Worm (Caenorhabditis elegans): ENCODE data around the gene rpl-2.

Gene rpl-2

ce11 chrV:20480790-20481189 lies 1.3 kb downstream of the rpl-2 start (continued):
- peak; percentile 13; the same call in 1 of the 2 replicates for TF ChIP-seq F39B2.1 (GFP tag; IDR thresholded peaks at IDR 0.05)
- peak; percentile 89; the same call in 1 of the 2 replicates for TF ChIP-seq aptf-3 (GFP tag; IDR thresholded peaks at IDR 0.05)

- TF ChIP-seq repo-1 (tag; optimal IDR thresholded peaks at IDR 0.05) (no peak), lag-1 (GFP tag; IDR thresholded peaks at IDR 0.05) (no peak), Y56A3A.18 (GFP tag; IDR thresholded peaks at IDR 0.05) (no peak), hsf-1 (GFP tag; IDR thresholded peaks at IDR 0.05) (no peak), egrh-3 (GFP tag; IDR thresholded peaks at IDR 0.05) (no peak), F37B4.10 (GFP tag; IDR thresholded peaks at IDR 0.05) (no peak), him-1 (tag; optimal IDR thresholded peaks at IDR 0.05) (no peak), nfyb-1 (GFP tag; IDR thresholded peaks at IDR 0.05) (no peak)
Measured at ce11 chrV:20485285-20485684, 5.8 kb downstream of the rpl-2 start, which contains the start of gene dhcr-7. Gene dhcr-7 (minus strand): TSS chrV:20485385.

ce11 chrV:20486549-20486948 lies 7.1 kb downstream of the rpl-2 start:
- TF ChIP-seq cebp-1 (GFP tag; IDR thresholded peaks at IDR 0.05), result no peak
- TF ChIP-seq cebp-1 (tag; optimal IDR thresholded peaks at IDR 0.05), result no peak
- no peak for TF ChIP-seq hrde-1 (tag; optimal IDR thresholded peaks at IDR 0.05; ENCODE audit: borderline replicate concordance)
- TF ChIP-seq F57A8.1 (GFP tag; optimal IDR thresholded peaks at IDR 0.05), result no peak
- TF ChIP-seq gei-17 (GFP tag; optimal IDR thresholded peaks at IDR 0.05), result no peak
- no peak for TF ChIP-seq attf-5 (GFP tag; optimal IDR thresholded peaks at IDR 0.05)
- no peak for TF ChIP-seq ceh-79 (tag; optimal IDR thresholded peaks at IDR 0.05)
- no peak for TF ChIP-seq chd-7 (tag; optimal IDR thresholded peaks at IDR 0.05)
- no peak for TF ChIP-seq ceh-100 (GFP tag; IDR thresholded peaks at IDR 0.05)
- TF ChIP-seq aptf-2 (GFP tag; conservative IDR thresholded peaks at IDR 0.05), result no peak
- TF ChIP-seq ets-4 (GFP tag; optimal IDR thresholded peaks at IDR 0.05), result no peak
- TF ChIP-seq mes-4 (tag; optimal IDR thresholded peaks at IDR 0.05), result no peak
- TF ChIP-seq egl-18 (GFP tag; IDR thresholded peaks at IDR 0.05), result no peak
- TF ChIP-seq nfya-1 (tag; optimal IDR thresholded peaks at IDR 0.05; ENCODE audit: borderline replicate concordance, insufficient read depth), result no peak
- no peak for TF ChIP-seq hsf-1 (GFP tag; IDR thresholded peaks at IDR 0.05)
- no peak for TF ChIP-seq hlh-12 (tag; optimal IDR thresholded peaks at IDR 0.05)
- no peak for TF ChIP-seq atf-7 (tag; optimal IDR thresholded peaks at IDR 0.05)
- TF ChIP-seq die-1 (tag; optimal IDR thresholded peaks at IDR 0.05), result no peak
- no peak for TF ChIP-seq Y67H2A.10 (GFP tag; conservative IDR thresholded peaks at IDR 0.05)
- TF ChIP-seq F39B2.1 (GFP tag; IDR thresholded peaks at IDR 0.05), result no peak

- TF ChIP-seq aptf-3 (GFP tag; IDR thresholded peaks at IDR 0.05) (no peak), madf-8 (GFP tag; conservative IDR thresholded peaks at IDR 0.05) (no peak), nhr-179 (tag; optimal IDR thresholded peaks at IDR 0.05) (no peak)
Measured at ce11 chrV:20489102-20489501, 9.6 kb downstream of the rpl-2 start, which contains the start of gene srbc-78. Gene srbc-78 (minus strand): TSS chrV:20489202.

DNA sequence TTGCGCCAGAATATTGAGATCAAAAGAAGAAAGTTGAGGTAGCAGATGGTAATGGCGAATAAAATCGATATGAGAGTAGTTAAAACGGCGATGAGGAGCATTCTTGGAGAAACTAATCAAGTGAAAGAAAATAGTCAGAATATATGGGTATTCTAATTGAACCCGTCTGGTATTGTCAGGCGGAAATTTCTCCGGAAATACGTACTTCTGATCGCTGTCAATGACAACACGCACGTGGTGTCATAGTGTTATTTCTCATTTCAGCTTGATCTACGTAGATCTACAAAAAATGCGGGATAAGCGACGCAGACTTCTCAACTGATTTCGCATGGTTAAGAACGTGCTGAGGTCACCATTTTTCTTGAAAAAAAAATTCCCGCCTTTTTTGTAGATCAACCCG lies 12.9 kb downstream of the rpl-2 start, which contains the start of gene srbc-79:
TSS of gene srbc-79 (minus strand) at position 101 of the 400 bp plus-strand sequence.
- no peak for TF ChIP-seq aptf-3 (GFP tag; IDR thresholded peaks at IDR 0.05)
- TF ChIP-seq ztf-26 (tag; optimal IDR thresholded peaks at IDR 0.05), result no peak
- no peak for TF ChIP-seq Y53G8AR.9 (GFP tag; conservative IDR thresholded peaks at IDR 0.05)
- TF ChIP-seq sdz-38 (tag; optimal IDR thresholded peaks at IDR 0.05), result no peak
- no peak for TF ChIP-seq madf-6 (GFP tag; IDR thresholded peaks at IDR 0.05)
- no peak for TF ChIP-seq cebp-2 (GFP tag; IDR thresholded peaks at IDR 0.05)
- no peak for TF ChIP-seq lag-1 (GFP tag; IDR thresholded peaks at IDR 0.05)
- TF ChIP-seq somi-1 (GFP tag; optimal IDR thresholded peaks at IDR 0.05), result no peak
- no peak for TF ChIP-seq tbx-9 (tag; optimal IDR thresholded peaks at IDR 0.05; ENCODE audit: borderline replicate concordance)
- TF ChIP-seq rcor-1 (GFP tag; IDR thresholded peaks at IDR 0.05), result no peak
- TF ChIP-seq lsy-27 (tag; optimal IDR thresholded peaks at IDR 0.05; ENCODE audit: borderline replicate concordance, insufficient read depth), result no peak
- TF ChIP-seq die-1 (tag; optimal IDR thresholded peaks at IDR 0.05), result no peak
- no peak for TF ChIP-seq him-1 (tag; optimal IDR thresholded peaks at IDR 0.05)
- no peak for TF ChIP-seq hlh-26 (GFP tag; conservative IDR thresholded peaks at IDR 0.05)
- no peak for TF ChIP-seq athp-1 (tag; optimal IDR thresholded peaks at IDR 0.05)
- TF ChIP-seq Y95B8A.8 (GFP tag; IDR thresholded peaks at IDR 0.05), result no peak
- TF ChIP-seq C06A6.2 (GFP tag; conservative IDR thresholded peaks at IDR 0.05), result no peak
- no peak for TF ChIP-seq akir-1 (GFP tag; optimal IDR thresholded peaks at IDR 0.05)
